Fruit fly (Drosophila melanogaster): ENCODE data around the gene CG9121.

Gene CG9121

DNA sequence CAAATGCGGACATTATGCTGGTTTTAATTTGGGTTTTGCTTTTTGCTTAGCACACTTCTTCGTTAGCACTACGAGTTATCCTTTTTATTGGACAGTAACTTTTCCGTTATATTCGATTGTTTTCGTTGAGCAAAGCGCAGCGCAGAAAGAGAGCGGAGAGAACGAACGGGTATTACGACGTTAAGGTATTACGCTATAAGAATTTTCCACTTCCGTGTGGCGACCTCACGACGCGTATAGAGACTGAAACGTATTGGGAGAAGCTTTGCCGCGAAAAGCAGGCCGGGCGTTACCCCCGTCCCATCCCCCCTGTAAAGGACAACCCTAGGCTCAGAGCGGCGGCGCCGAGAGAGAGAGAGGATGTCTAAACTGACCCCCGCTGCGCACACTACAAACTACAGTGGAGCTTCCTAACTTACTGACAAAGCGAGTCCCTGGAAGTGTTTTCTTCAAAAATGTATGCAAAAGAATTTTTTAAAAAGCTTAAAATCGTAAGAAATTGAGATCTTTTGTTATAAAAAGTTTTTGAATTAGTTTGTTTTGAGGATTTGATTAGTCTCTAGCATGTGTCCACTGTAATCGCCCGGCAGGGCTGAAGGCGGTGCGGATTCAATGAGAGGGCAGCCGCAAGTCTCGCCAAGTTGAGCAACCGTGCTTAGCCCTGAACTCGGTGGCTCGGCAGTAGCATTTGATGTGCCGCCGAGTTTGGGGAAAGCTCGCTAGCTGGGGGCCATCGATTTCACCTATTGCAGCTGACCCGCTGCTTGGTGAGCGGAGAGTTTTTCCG is 46.0 kb downstream of the CG9121 start (continued):
- TF ChIP-seq CG1602 (GFP tag; optimal IDR thresholded peaks at IDR 0.05) (peak; percentile 89), CG4730 (GFP tag; IDR thresholded peaks at IDR 0.05) (peak; percentile 94), CG9876 (GFP tag; optimal IDR thresholded peaks at IDR 0.05) (peak; percentile 92), CG6272 (GFP tag; IDR thresholded peaks at IDR 0.05) (peak; percentile 94), wdn (GFP tag; IDR thresholded peaks at IDR 0.05) (peak; percentile 95), CG12071 (GFP tag; optimal IDR thresholded peaks at IDR 0.05) (peak; percentile 93), Hmx (GFP tag; optimal IDR thresholded peaks at IDR 0.05) (peak; percentile 74), CG3726 (GFP tag; IDR thresholded peaks at IDR 0.05) (peak; percentile 93), wek (GFP tag; optimal IDR thresholded peaks at IDR 0.05) (peak; percentile 44), Side (GFP tag; optimal IDR thresholded peaks at IDR 0.05) (peak; percentile 95), CG9437 (GFP tag; optimal IDR thresholded peaks at IDR 0.05) (peak; percentile 90), Dip3 (GFP tag; optimal IDR thresholded peaks at IDR 0.05) (peak; percentile 90), CG30020 (tag; optimal IDR thresholded peaks at IDR 0.05) (peak; percentile 61), lilli (GFP tag; optimal IDR thresholded peaks at IDR 0.05) (peak; percentile 97), zfh1 (GFP tag; IDR thresholded peaks at IDR 0.05) (peak; percentile 95), Lhr (GFP tag; optimal IDR thresholded peaks at IDR 0.05) (peak; percentile 67), Scr (GFP tag; IDR thresholded peaks at IDR 0.05; ENCODE audit: partially characterized antibody) (no peak), B-H2 (GFP tag; optimal IDR thresholded peaks at IDR 0.05) (peak; percentile 97), CG12769 (tag; optimal IDR thresholded peaks at IDR 0.05) (peak; percentile 95), CG4854 (GFP tag; optimal IDR thresholded peaks at IDR 0.05) (peak; percentile 91), CG11247 (GFP tag; IDR thresholded peaks at IDR 0.05) (peak; percentile 96), H2.0 (GFP tag; IDR thresholded peaks at IDR 0.05) (peak; percentile 93), CG33213 (GFP tag; optimal IDR thresholded peaks at IDR 0.05) (peak; percentile 93), CG5953 (GFP tag; IDR thresholded peaks at IDR 0.05) (peak; percentile 95), h (optimal IDR thresholded peaks at IDR 0.05) (no peak), CG12299 (tag; optimal IDR thresholded peaks at IDR 0.05) (peak; percentile 95), Gug (GFP tag; IDR thresholded peaks at IDR 0.05) (peak; percentile 97), Drgx (GFP tag; IDR thresholded peaks at IDR 0.05) (peak; percentile 91), CG13296 (GFP tag; optimal IDR thresholded peaks at IDR 0.05) (peak; percentile 96), ci (GFP tag; IDR thresholded peaks at IDR 0.05) (peak; percentile 97), CG31388 (GFP tag; optimal IDR thresholded peaks at IDR 0.05) (peak; percentile 79), jumu (GFP tag; optimal IDR thresholded peaks at IDR 0.05) (peak; percentile 96), CG15073 (GFP tag; optimal IDR thresholded peaks at IDR 0.05) (peak; percentile 74), Fer3 (tag; optimal IDR thresholded peaks at IDR 0.05) (peak; percentile 97), Blimp-1 (GFP tag; optimal IDR thresholded peaks at IDR 0.05) (peak; percentile 90), CG17186 (GFP tag; optimal IDR thresholded peaks at IDR 0.05) (peak; percentile 24), sna (GFP tag; IDR thresholded peaks at IDR 0.05; ENCODE audit: partially characterized antibody) (0 out of 2 replicates have a peak, but pooled peaks have one; percentile 13), tup (GFP tag; optimal IDR thresholded peaks at IDR 0.05) (peak; percentile 90), Taf1 (GFP tag; IDR thresholded peaks at IDR 0.05) (peak; percentile 94), Usf (GFP tag; optimal IDR thresholded peaks at IDR 0.05) (peak; percentile 74), CG2116 (GFP tag; optimal IDR thresholded peaks at IDR 0.05) (peak; percentile 57), CG11696 (GFP tag; IDR thresholded peaks at IDR 0.05) (peak; percentile 85), CG2199 (GFP tag; IDR thresholded peaks at IDR 0.05) (peak; percentile 79; the same call in 2 of the 3 replicates), CG13424 (tag; optimal IDR thresholded peaks at IDR 0.05) (peak; percentile 95), kah (GFP tag; optimal IDR thresholded peaks at IDR 0.05) (peak; percentile 81), CG3995 (GFP tag; optimal IDR thresholded peaks at IDR 0.05) (peak; percentile 50), luna (GFP tag; optimal IDR thresholded peaks at IDR 0.05) (peak; percentile 93), gcm2 (GFP tag; optimal IDR thresholded peaks at IDR 0.05) (peak; percentile 93), Bdp1 (GFP tag; optimal IDR thresholded peaks at IDR 0.05) (peak; percentile 89), CG15269 (tag; optimal IDR thresholded peaks at IDR 0.05) (peak; percentile 96)

Measured in whole organism, embryonic.